Worm (Caenorhabditis elegans): Measurements from ENCODE around the gene H24K24.2.

ce11 chrV:949084-949483, 31.5 kb downstream of the H24K24.2 start:
- TF ChIP-seq snpc-4 (GFP tag; optimal IDR thresholded peaks at IDR 0.05) (no peak), snpc-4 (tag; optimal IDR thresholded peaks at IDR 0.05) (no peak), ama-1 (optimal IDR thresholded peaks at IDR 0.05) (no peak), ama-1 (GFP tag; optimal IDR thresholded peaks at IDR 0.05) (no peak)

All from whole organism, young adult.